Worm (Caenorhabditis elegans) whole organism, dauer: ENCODE measurements around the gene T24A6.17.

Source experiments
- unc-62 ChIP-seq: sonication (generic microtip); optimal IDR thresholded peaks from 2 replicates; lab custom pipeline; 2017; ENCODE audit warnings: missing biosample characterization, missing genetic modification reagents, missing genetic modification characterization

T24A6.17 gene

ce11 chrV:3548798-3549197 is 15.4 kb downstream of the T24A6.17 start, which contains the start of gene srw-130:
Gene srw-130 (minus strand): TSS chrV:3548898.
- TF ChIP-seq unc-62 (GFP tag; lab: Kevin White, UChicago), result no peak

DNA sequence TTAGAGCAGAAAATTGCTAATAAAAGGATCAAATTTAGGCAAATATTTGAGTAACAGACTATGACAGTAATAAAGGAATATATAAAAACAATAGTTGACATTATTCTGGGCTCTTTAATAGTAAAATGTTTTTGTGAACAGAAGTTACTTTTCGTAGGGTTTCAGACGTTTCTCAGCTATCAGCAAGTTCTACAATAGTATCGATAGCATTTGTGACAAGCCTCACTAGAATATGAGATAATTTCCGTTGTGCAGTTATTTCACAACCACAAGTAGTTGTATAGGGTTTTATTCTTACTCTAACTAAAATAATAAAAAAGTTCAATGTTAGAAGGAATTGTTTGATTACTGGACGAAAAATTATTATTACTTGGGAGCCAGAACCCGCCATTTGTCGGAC is 17.7 kb downstream of the T24A6.17 start, which contains the start of gene srbc-68:
TSS of gene srbc-68 (minus strand) at position 101 of the 400 bp plus-strand sequence.
- TF ChIP-seq unc-62 (GFP tag; lab: Kevin White, UChicago), result no peak

DNA sequence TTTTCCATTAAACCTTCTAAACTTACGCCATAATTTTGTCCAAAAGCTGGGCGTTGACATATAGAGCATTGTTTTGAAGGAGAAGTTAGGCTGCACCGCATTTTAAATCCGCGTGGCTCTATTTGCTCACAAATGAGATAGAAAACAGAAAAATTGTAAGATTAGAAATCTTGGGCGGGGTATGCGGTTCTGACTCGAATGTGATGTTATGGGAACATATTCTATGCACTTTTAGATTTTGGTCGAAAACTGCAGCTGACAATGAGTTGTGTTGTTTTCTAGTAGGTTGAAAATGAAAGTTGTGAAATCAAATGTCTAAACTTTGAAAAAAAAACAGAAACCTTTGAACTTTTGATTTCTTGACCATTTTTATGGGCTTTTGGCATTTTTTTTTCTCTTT is 20.9 kb downstream of the T24A6.17 start, which contains the start of gene nhr-222:
TSS of gene nhr-222 (minus strand) at position 101 of the 400 bp plus-strand sequence.
- no peak for TF ChIP-seq unc-62 (GFP tag; lab: Kevin White, UChicago)

ce11 chrV:3541117-3541516 is 23.1 kb downstream of the T24A6.17 start, which contains the start of gene srbc-67:
Gene srbc-67 (minus strand): TSS chrV:3541217.
- no peak for TF ChIP-seq unc-62 (GFP tag; lab: Kevin White, UChicago)

- no peak for TF ChIP-seq unc-62 (GFP tag; lab: Kevin White, UChicago)
These were observed 25.9 kb downstream of the T24A6.17 start, which contains the start of gene nhr-93 for ce11 chrV:3538307-3538706. Gene nhr-93 (minus strand): TSS chrV:3538407.

ce11 chrV:3535260-3535659 is 29.0 kb downstream of the T24A6.17 start, which contains the start of gene nhr-221:
Gene nhr-221 (minus strand): TSS chrV:3535360.
- no peak for TF ChIP-seq unc-62 (GFP tag; lab: Kevin White, UChicago)

ce11 chrV:3530403-3530802 is 33.8 kb downstream of the T24A6.17 start, which contains the start of gene srbc-66:
Gene srbc-66 (plus strand): TSS chrV:3530703.
- TF ChIP-seq unc-62 (GFP tag; lab: Kevin White, UChicago), result no peak

ce11 chrV:3526882-3527281 is 37.4 kb downstream of the T24A6.17 start, which contains the start of gene str-260:
Gene str-260 (plus strand): TSS chrV:3527182.
- TF ChIP-seq unc-62 (GFP tag; lab: Kevin White, UChicago), result no peak

ce11 chrV:3524970-3525369 is 39.3 kb downstream of the T24A6.17 start, which contains the start of gene T24A6.7:
Gene T24A6.7 (plus strand): TSS chrV:3525270.
- TF ChIP-seq unc-62 (GFP tag; lab: Kevin White, UChicago), result no peak

- TF ChIP-seq unc-62 (GFP tag; lab: Kevin White, UChicago), result no peak
These were observed 41.0 kb downstream of the T24A6.17 start, which contains the start of gene irg-1 for ce11 chrV:3523262-3523661. Gene irg-1 (plus strand): TSS chrV:3523587.

- no peak for TF ChIP-seq unc-62 (GFP tag; lab: Kevin White, UChicago)
These were observed 46.3 kb downstream of the T24A6.17 start, which contains the start of gene str-227 for ce11 chrV:3517889-3518288. Gene str-227 (plus strand): TSS chrV:3518189.
